Worm (Caenorhabditis elegans) whole organism, L3 larva: Measurements from ENCODE around the gene wht-7.

Source experiments
- ama-1 ChIP-seq: fragments of 150-350 bp; optimal IDR thresholded peaks from 2 replicates; lab custom pipeline; 2018
- egl-27 ChIP-seq: sonication (generic microtip); optimal IDR thresholded peaks from 4 replicates; lab custom pipeline; 2017; ENCODE audit warnings: missing biosample characterization, missing genetic modification reagents, missing genetic modification characterization
- fkh-10 ChIP-seq: sonication (generic microtip); optimal IDR thresholded peaks from 2 replicates; lab custom pipeline; 2017; ENCODE audit warnings: missing biosample characterization, missing genetic modification reagents, missing genetic modification characterization
- nhr-25 ChIP-seq: sonication (generic microtip); optimal IDR thresholded peaks from 2 replicates; lab custom pipeline; 2017; ENCODE audit warnings: missing biosample characterization, missing genetic modification characterization
- nhr-28 ChIP-seq: fragments of 150-350 bp; optimal IDR thresholded peaks from 2 replicates; lab custom pipeline; 2014; ENCODE audit warnings: missing biosample characterization, missing genetic modification characterization
- tbx-2 ChIP-seq: sonication (generic microtip); optimal IDR thresholded peaks from 2 replicates; lab custom pipeline; 2016; ENCODE audit warnings: mild to moderate bottlenecking, missing genetic modification characterization, missing compliant biosample characterization
- ztf-11 ChIP-seq: fragments of 150-350 bp; optimal IDR thresholded peaks from 2 replicates; lab custom pipeline; 2014; ENCODE audit warnings: missing biosample characterization, missing genetic modification characterization

- no peak for TF ChIP-seq ztf-11 (tag; lab: Kevin White, UChicago)
- no peak for TF ChIP-seq tbx-2 (tag; lab: Kevin White, UChicago)
- no peak for TF ChIP-seq nhr-25 (tag; lab: Kevin White, UChicago)
- TF ChIP-seq nhr-28 (tag; lab: Kevin White, UChicago), result no peak
- no peak for TF ChIP-seq ama-1 (lab: Kevin White, UChicago)
- TF ChIP-seq fkh-10, result no peak
- no peak for TF ChIP-seq egl-27
Observed at ce11 chrIII:6194480-6194879, 45.1 kb upstream of the wht-7 start, which contains the start of gene ugt-66.
